Fruit fly (Drosophila melanogaster) whole organism, prepupa: ENCODE measurements around the gene Phs.

Experiments
- Blimp-1 ChIP-seq: fragments of 200-800 bp; sonication (Bioruptor generic); optimal IDR thresholded peaks from 3 replicates; lab custom pipeline; 2017; ENCODE audit warnings: missing biosample characterization, missing genetic modification characterization, mild to moderate bottlenecking, moderate library complexity, missing genetic modification reagents
- CG10669 ChIP-seq: fragments of 200-800 bp; sonication (Bioruptor generic); optimal IDR thresholded peaks from 3 replicates; lab custom pipeline; 2018; ENCODE audit warnings: missing biosample characterization, mild to moderate bottlenecking, missing genetic modification characterization, moderate library complexity
- CG11294 ChIP-seq: fragments of 200-800 bp; sonication (Bioruptor generic); IDR thresholded peaks from 2 replicates; pipeline ENCODE4 v1.3.6; 2022; ENCODE audit warnings: missing biosample characterization, missing genetic modification characterization
- CG11902 ChIP-seq: fragments of 200-800 bp; sonication (Bioruptor generic); optimal IDR thresholded peaks from 3 replicates; lab custom pipeline; 2016; ENCODE audit warnings: missing biosample characterization, missing genetic modification characterization
- CG1621 ChIP-seq: fragments of 200-800 bp; sonication (Bioruptor generic); optimal IDR thresholded peaks from 3 replicates; lab custom pipeline; 2018; ENCODE audit warnings: missing biosample characterization, mild to moderate bottlenecking, missing genetic modification characterization
- CG16779 ChIP-seq: fragments of 200-800 bp; sonication (Bioruptor generic); optimal IDR thresholded peaks from 3 replicates; lab custom pipeline; 2017; ENCODE audit warnings: missing biosample characterization, mild to moderate bottlenecking, missing genetic modification characterization
- CG3032 ChIP-seq: fragments of 200-800 bp; optimal IDR thresholded peaks from 2 replicates; lab custom pipeline; 2019; ENCODE audit warnings: missing biosample characterization, mild to moderate bottlenecking, missing genetic modification characterization, moderate library complexity
- CG32006 ChIP-seq: fragments of 200-800 bp; sonication (Bioruptor generic); optimal IDR thresholded peaks from 3 replicates; lab custom pipeline; 2017; ENCODE audit warnings: missing biosample characterization, mild to moderate bottlenecking, missing genetic modification characterization
- CG34406 ChIP-seq: fragments of 200-800 bp; sonication (Bioruptor generic); optimal IDR thresholded peaks from 3 replicates; lab custom pipeline; 2016; ENCODE audit warnings: missing biosample characterization, missing genetic modification characterization
- CG6163 ChIP-seq: fragments of 200-800 bp; sonication (Bioruptor generic); IDR thresholded peaks from 3 replicates; pipeline ENCODE4 v1.3.6; 2022; ENCODE audit warnings: missing biosample characterization, missing genetic modification characterization
- CG6276 ChIP-seq: fragments of 200-800 bp; sonication (Bioruptor generic); optimal IDR thresholded peaks from 2 replicates; lab custom pipeline; 2017; ENCODE audit warnings: missing biosample characterization, mild to moderate bottlenecking, missing genetic modification characterization
- CG6792 ChIP-seq: fragments of 200-800 bp; sonication (Bioruptor generic); optimal IDR thresholded peaks from 3 replicates; lab custom pipeline; 2016; ENCODE audit warnings: missing biosample characterization, missing genetic modification characterization
- CG6808 ChIP-seq: fragments of 200-800 bp; sonication (Bioruptor generic); optimal IDR thresholded peaks from 3 replicates; lab custom pipeline; 2017; ENCODE audit warnings: missing biosample characterization, missing genetic modification characterization, mild to moderate bottlenecking, moderate library complexity, missing genetic modification reagents
- CG6854 ChIP-seq: fragments of 200-800 bp; sonication (Bioruptor generic); optimal IDR thresholded peaks from 2 replicates; lab custom pipeline; 2017; ENCODE audit warnings: missing biosample characterization, mild to moderate bottlenecking, missing genetic modification characterization
- CG8119 ChIP-seq: fragments of 200-800 bp; sonication (Bioruptor generic); IDR thresholded peaks from 3 replicates; pipeline ENCODE4 v1.3.6; 2022; ENCODE audit warnings: missing biosample characterization, missing genetic modification characterization
- CG8632 ChIP-seq: fragments of 200-800 bp; sonication (Bioruptor generic); optimal IDR thresholded peaks from 3 replicates; lab custom pipeline; 2016; ENCODE audit warnings: missing biosample characterization, missing genetic modification characterization
- CG9139 ChIP-seq: fragments of 200-800 bp; sonication (Bioruptor generic); optimal IDR thresholded peaks from 3 replicates; lab custom pipeline; 2017; ENCODE audit warnings: missing biosample characterization, mild to moderate bottlenecking, missing genetic modification characterization
- Eip78C ChIP-seq: fragments of 200-800 bp; sonication (Bioruptor generic); peaks from one replicate; lab custom pipeline; 2016; ENCODE audit warnings: missing biosample characterization, missing genetic modification characterization
- Eip93F ChIP-seq: fragments of 200-800 bp; sonication (Bioruptor generic); optimal IDR thresholded peaks from 2 replicates; lab custom pipeline; 2016; ENCODE audit warnings: missing biosample characterization, mild to moderate bottlenecking, missing genetic modification characterization
- Gug ChIP-seq: fragments of 200-800 bp; sonication (Bioruptor generic); IDR thresholded peaks from 2 replicates; pipeline ENCODE4 v1.3.6; 2022; ENCODE audit warnings: missing biosample characterization, missing genetic modification characterization
- Hr38 ChIP-seq: sonication (Bioruptor generic); optimal IDR thresholded peaks from 2 replicates; lab custom pipeline; 2016; ENCODE audit warnings: missing biosample characterization, missing genetic modification characterization
- Hr4 ChIP-seq: fragments of 200-800 bp; sonication (Bioruptor generic); optimal IDR thresholded peaks from 3 replicates; lab custom pipeline; 2016; ENCODE audit warnings: missing biosample characterization, missing genetic modification characterization
- Met ChIP-seq: fragments of 200-800 bp; sonication (Bioruptor generic); optimal IDR thresholded peaks from 3 replicates; lab custom pipeline; 2016; ENCODE audit warnings: missing biosample characterization, missing genetic modification characterization
- Sox102F ChIP-seq: fragments of 200-800 bp; sonication (Bioruptor generic); optimal IDR thresholded peaks from 2 replicates; lab custom pipeline; 2016; ENCODE audit warnings: missing biosample characterization, mild to moderate bottlenecking, missing genetic modification characterization
- Sox14 ChIP-seq: fragments of 200-800 bp; sonication (Bioruptor generic); optimal IDR thresholded peaks from 3 replicates; lab custom pipeline; 2016; ENCODE audit warnings: missing biosample characterization, missing genetic modification characterization
- achi ChIP-seq: fragments of 200-800 bp; sonication (Bioruptor generic); optimal IDR thresholded peaks from 3 replicates; lab custom pipeline; 2016; ENCODE audit warnings: missing biosample characterization, missing genetic modification characterization
- acj6 ChIP-seq: fragments of 200-800 bp; sonication (Bioruptor generic); optimal IDR thresholded peaks from 3 replicates; lab custom pipeline; 2016; ENCODE audit warnings: missing biosample characterization, missing genetic modification characterization
- cyc ChIP-seq: fragments of 200-800 bp; sonication (Bioruptor generic); optimal IDR thresholded peaks from 3 replicates; lab custom pipeline; 2016; ENCODE audit warnings: missing biosample characterization, missing genetic modification characterization
- dsx ChIP-seq: fragments of 200-800 bp; optimal IDR thresholded peaks from 3 replicates; lab custom pipeline; 2019; ENCODE audit warnings: missing biosample characterization, mild to moderate bottlenecking, missing genetic modification characterization, moderate library complexity; ENCODE audit not compliant: poor library complexity, severe bottlenecking
- esn ChIP-seq: fragments of 200-800 bp; sonication (Bioruptor generic); optimal IDR thresholded peaks from 2 replicates; lab custom pipeline; 2016; ENCODE audit warnings: missing biosample characterization, mild to moderate bottlenecking, missing genetic modification characterization, moderate library complexity
- fd59A ChIP-seq: fragments of 200-800 bp; sonication (Bioruptor generic); optimal IDR thresholded peaks from 2 replicates; lab custom pipeline; 2017; ENCODE audit warnings: missing biosample characterization, mild to moderate bottlenecking, missing genetic modification characterization, missing genetic modification reagents
- fd85E ChIP-seq: fragments of 200-800 bp; sonication (Bioruptor generic); optimal IDR thresholded peaks from 3 replicates; lab custom pipeline; 2016; ENCODE audit warnings: missing biosample characterization, missing genetic modification characterization
- fkh ChIP-seq: fragments of 200-800 bp; sonication (Bioruptor generic); optimal IDR thresholded peaks from 3 replicates; lab custom pipeline; 2017; ENCODE audit warnings: missing biosample characterization, mild to moderate bottlenecking, missing genetic modification characterization, moderate library complexity
- lz ChIP-seq: fragments of 200-800 bp; sonication (Bioruptor generic); optimal IDR thresholded peaks from 3 replicates; lab custom pipeline; 2016; ENCODE audit warnings: missing biosample characterization, missing genetic modification characterization
- net ChIP-seq: fragments of 200-800 bp; sonication (Bioruptor generic); optimal IDR thresholded peaks from 3 replicates; lab custom pipeline; 2016; ENCODE audit warnings: missing biosample characterization, missing genetic modification characterization
- spab ChIP-seq: fragments of 200-800 bp; sonication (Bioruptor generic); optimal IDR thresholded peaks from 2 replicates; lab custom pipeline; 2017; ENCODE audit warnings: missing biosample characterization, mild to moderate bottlenecking, missing genetic modification characterization, missing genetic modification reagents
- ss ChIP-seq, 2 experiments: fragments of 200-800 bp; sonication (Bioruptor generic); optimal IDR thresholded peaks; 2 replicates in 1 of 2; 3 replicates in 1 of 2; lab custom pipeline; 2017 to 2018; ENCODE audit warnings: mild to moderate bottlenecking in 2 of 2, missing biosample characterization in 2 of 2, missing genetic modification characterization in 2 of 2, moderate library complexity in 1 of 2
- svp ChIP-seq: fragments of 200-800 bp; sonication (Bioruptor generic); peaks from one replicate; lab custom pipeline; 2016; ENCODE audit warnings: missing biosample characterization, missing genetic modification characterization
- vri ChIP-seq: fragments of 200-800 bp; sonication (Bioruptor generic); optimal IDR thresholded peaks from 3 replicates; lab custom pipeline; 2016; ENCODE audit warnings: missing biosample characterization, mild to moderate bottlenecking, missing genetic modification characterization

The Phs gene

dm6 chr3L:15632653-15633052, 13.0 kb downstream of the Phs start:
- peak; percentile 16 for TF ChIP-seq esn (GFP tag; lab: Kevin White, UChicago)
- no peak for TF ChIP-seq vri (GFP tag; lab: Kevin White, UChicago)
- TF ChIP-seq dsx = no peak
- TF ChIP-seq Sox102F = peak; percentile 31
- no peak for TF ChIP-seq Hr38 (GFP tag; lab: Kevin White, UChicago)
- TF ChIP-seq CG11294 (GFP tag; lab: Robert Waterston, UW) = no peak
- TF ChIP-seq Eip78C (GFP tag; lab: Kevin White, UChicago) = peak; percentile 72
- TF ChIP-seq acj6 (GFP tag; lab: Kevin White, UChicago) = no peak
- TF ChIP-seq svp (GFP tag; lab: Kevin White, UChicago) = peak; percentile 52
- no peak for TF ChIP-seq fd85E (GFP tag; lab: Kevin White, UChicago)
- TF ChIP-seq CG9139 = peak; percentile 23
- no peak for TF ChIP-seq Sox14
- peak; percentile 73 for TF ChIP-seq fkh (GFP tag; lab: Kevin White, UChicago)
- no peak for TF ChIP-seq CG34406 (GFP tag; lab: Kevin White, UChicago)
- no peak for TF ChIP-seq CG10669
- TF ChIP-seq CG6854 (GFP tag; lab: Kevin White, UChicago) = peak; percentile 16
- peak; percentile 33 for TF ChIP-seq CG8632 (GFP tag; lab: Kevin White, UChicago)
- TF ChIP-seq CG8119 (GFP tag; lab: Robert Waterston, UW) = no peak
- TF ChIP-seq CG6792 = peak; percentile 2
- peak; percentile 9 for TF ChIP-seq Met (GFP tag; lab: Kevin White, UChicago)
- peak; percentile 18 for TF ChIP-seq CG6808 (GFP tag; lab: Kevin White, UChicago)
- TF ChIP-seq Blimp-1 (GFP tag; lab: Kevin White, UChicago) = no peak
- TF ChIP-seq ss (GFP tag; optimal IDR thresholded peaks at IDR 0.05; lab: Kevin White, UChicago) = peak in 1 of 2 experiments; percentile 23
- TF ChIP-seq achi (GFP tag; lab: Kevin White, UChicago) = peak; percentile 4
- TF ChIP-seq CG16779 (tag; lab: Kevin White, UChicago) = no peak

dm6 chr3L:15634368-15635075, 14.8 kb downstream of the Phs start:
- TF ChIP-seq fd59A (no peak), fkh (GFP tag; lab: Kevin White, UChicago) (peak; percentile 41)

dm6 chr3L:15636359-15636758, 16.7 kb downstream of the Phs start:
- TF ChIP-seq Eip93F (GFP tag; lab: Kevin White, UChicago) = peak; percentile 3
- no peak for TF ChIP-seq CG11902
- peak; percentile 83 for TF ChIP-seq vri (GFP tag; lab: Kevin White, UChicago)
- peak; percentile 46 for TF ChIP-seq Eip78C (GFP tag; lab: Kevin White, UChicago)
- peak; percentile 5 for TF ChIP-seq CG8632 (GFP tag; lab: Kevin White, UChicago)
- peak; percentile 42 for TF ChIP-seq fkh (GFP tag; lab: Kevin White, UChicago)
- no peak for TF ChIP-seq CG6276 (GFP tag; lab: Kevin White, UChicago)

dm6 chr3L:15636978-15637377, 17.3 kb downstream of the Phs start:
- TF ChIP-seq CG11294 (GFP tag; lab: Robert Waterston, UW) = no peak
- TF ChIP-seq vri (GFP tag; lab: Kevin White, UChicago) = no peak
- TF ChIP-seq cyc (GFP tag; lab: Kevin White, UChicago) = no peak
- TF ChIP-seq CG8119 (GFP tag; lab: Robert Waterston, UW) = no peak
- TF ChIP-seq Hr38 (GFP tag; lab: Kevin White, UChicago) = no peak
- TF ChIP-seq Met (GFP tag; lab: Kevin White, UChicago) = no peak
- TF ChIP-seq fkh (GFP tag; lab: Kevin White, UChicago) = no peak
- TF ChIP-seq spab (GFP tag; lab: Kevin White, UChicago) = no peak

- no peak for TF ChIP-seq net
- TF ChIP-seq CG3032 = no peak
- TF ChIP-seq CG1621 (tag; lab: Kevin White, UChicago) = no peak
- no peak for TF ChIP-seq Gug
- no peak for TF ChIP-seq fd85E (GFP tag; lab: Kevin White, UChicago)
- TF ChIP-seq CG9139 = no peak
- TF ChIP-seq CG34406 (GFP tag; lab: Kevin White, UChicago) = peak; percentile 23
- TF ChIP-seq CG6163 (GFP tag; lab: Robert Waterston, UW) = no peak
- no peak for TF ChIP-seq Hr38 (GFP tag; lab: Kevin White, UChicago)
- peak; percentile 52 for TF ChIP-seq svp (GFP tag; lab: Kevin White, UChicago)
- TF ChIP-seq vri (GFP tag; lab: Kevin White, UChicago) = peak; percentile 97
- no peak for TF ChIP-seq CG6854 (GFP tag; lab: Kevin White, UChicago)
- TF ChIP-seq ss (GFP tag; optimal IDR thresholded peaks at IDR 0.05; lab: Kevin White, UChicago) = peak in 1 of 2 experiments; percentile 27
- TF ChIP-seq CG6808 (GFP tag; lab: Kevin White, UChicago) = no peak
- no peak for TF ChIP-seq CG8632 (GFP tag; lab: Kevin White, UChicago)
- TF ChIP-seq CG32006 (GFP tag; lab: Kevin White, UChicago) = no peak
- no peak for TF ChIP-seq lz (GFP tag; lab: Kevin White, UChicago)
- peak; percentile 27 for TF ChIP-seq fkh (GFP tag; lab: Kevin White, UChicago)
- TF ChIP-seq Hr4 = no peak
- TF ChIP-seq Eip93F (GFP tag; lab: Kevin White, UChicago) = peak; percentile 14
- peak; percentile 6 for TF ChIP-seq CG10669
- TF ChIP-seq CG6792 = no peak
- peak; percentile 4 for TF ChIP-seq Sox14
Measured at dm6 chr3L:15637618-15638017, 17.9 kb downstream of the Phs start.
